Fruit fly (Drosophila melanogaster): Measurements from ENCODE around the gene Mco1.

The Mco1 gene

dm6 chr2L:9400153-9400552, 16.2 kb upstream of the Mco1 start:
- TF ChIP-seq CG10631 (GFP tag; optimal IDR thresholded peaks at IDR 0.05): no peak
- peak; percentile 10 for TF ChIP-seq CG32006 (GFP tag; optimal IDR thresholded peaks at IDR 0.05)
- 0 out of 3 replicates have a peak, but pooled peaks have one; percentile 23 for TF ChIP-seq CG6163 (GFP tag; IDR thresholded peaks at IDR 0.05)

dm6 chr2L:9415053-9415452, 1.3 kb upstream of the Mco1 start, which contains the start of gene Shawl:
Shawl (minus strand) TSS chr2L:9415156.
- no peak for TF ChIP-seq fd59A (GFP tag; optimal IDR thresholded peaks at IDR 0.05)
- no peak for TF ChIP-seq Smox (GFP tag; optimal IDR thresholded peaks at IDR 0.05)
- TF ChIP-seq salr (GFP tag; optimal IDR thresholded peaks at IDR 0.05): no peak
- TF ChIP-seq achi (GFP tag; optimal IDR thresholded peaks at IDR 0.05): no peak
- no peak for TF ChIP-seq Sox14 (GFP tag; optimal IDR thresholded peaks at IDR 0.05)
- no peak for TF ChIP-seq CG10631 (GFP tag; optimal IDR thresholded peaks at IDR 0.05)
- no peak for TF ChIP-seq ss (GFP tag; optimal IDR thresholded peaks at IDR 0.05)
- TF ChIP-seq OdsH (GFP tag; optimal IDR thresholded peaks at IDR 0.05): no peak
- no peak for TF ChIP-seq CG32006 (GFP tag; optimal IDR thresholded peaks at IDR 0.05)
- TF ChIP-seq Blimp-1 (GFP tag; optimal IDR thresholded peaks at IDR 0.05): no peak
- no peak for TF ChIP-seq fkh (GFP tag; optimal IDR thresholded peaks at IDR 0.05)
- TF ChIP-seq CG10669 (GFP tag; optimal IDR thresholded peaks at IDR 0.05): no peak
- no peak for TF ChIP-seq CG11762 (GFP tag; optimal IDR thresholded peaks at IDR 0.05; ENCODE audit: insufficient read depth)
- no peak for TF ChIP-seq CG6792 (GFP tag; optimal IDR thresholded peaks at IDR 0.05)
- TF ChIP-seq vri (GFP tag; optimal IDR thresholded peaks at IDR 0.05): no peak
- TF ChIP-seq Gug (GFP tag; IDR thresholded peaks at IDR 0.05): no peak

- TF ChIP-seq CG3032 (tag; optimal IDR thresholded peaks at IDR 0.05): no peak
- no peak for TF ChIP-seq CG32006 (GFP tag; optimal IDR thresholded peaks at IDR 0.05)
- TF ChIP-seq CG6854 (GFP tag; optimal IDR thresholded peaks at IDR 0.05): no peak
- no peak for TF ChIP-seq Lpt (GFP tag; optimal IDR thresholded peaks at IDR 0.05)
- no peak for TF ChIP-seq fkh (GFP tag; optimal IDR thresholded peaks at IDR 0.05)
- TF ChIP-seq esn (GFP tag; optimal IDR thresholded peaks at IDR 0.05): no peak
- no peak for TF ChIP-seq CG8319 (GFP tag; optimal IDR thresholded peaks at IDR 0.05)
- no peak for TF ChIP-seq CG6276 (GFP tag; optimal IDR thresholded peaks at IDR 0.05)
- no peak for TF ChIP-seq CG10631 (GFP tag; optimal IDR thresholded peaks at IDR 0.05)
- no peak for TF ChIP-seq Sox102F (GFP tag; optimal IDR thresholded peaks at IDR 0.05)
- TF ChIP-seq Ets96B (tag; optimal IDR thresholded peaks at IDR 0.05): no peak
- no peak for TF ChIP-seq spab (GFP tag; optimal IDR thresholded peaks at IDR 0.05)
- TF ChIP-seq dac (GFP tag; optimal IDR thresholded peaks at IDR 0.05): no peak
- TF ChIP-seq fd85E (GFP tag; optimal IDR thresholded peaks at IDR 0.05): no peak
- TF ChIP-seq OdsH (GFP tag; optimal IDR thresholded peaks at IDR 0.05): no peak
- TF ChIP-seq eg (GFP tag; IDR thresholded peaks at IDR 0.05): no peak
- TF ChIP-seq Hr39 (GFP tag; optimal IDR thresholded peaks at IDR 0.05): no peak
Observed at dm6 chr2L:9420660-9421059, 4.3 kb downstream of the Mco1 start.

dm6 chr2L:9421312-9421711, 4.9 kb downstream of the Mco1 start:
- TF ChIP-seq CG6808 (GFP tag; optimal IDR thresholded peaks at IDR 0.05) (no peak), net (GFP tag; optimal IDR thresholded peaks at IDR 0.05) (no peak), eg (GFP tag; IDR thresholded peaks at IDR 0.05) (no peak), CG10669 (GFP tag; optimal IDR thresholded peaks at IDR 0.05) (no peak), dac (GFP tag; optimal IDR thresholded peaks at IDR 0.05) (no peak), CG3032 (tag; optimal IDR thresholded peaks at IDR 0.05) (no peak), achi (GFP tag; optimal IDR thresholded peaks at IDR 0.05) (no peak), Sox15 (GFP tag; optimal IDR thresholded peaks at IDR 0.05) (no peak), spab (GFP tag; optimal IDR thresholded peaks at IDR 0.05) (no peak), CG15336 (GFP tag; IDR thresholded peaks at IDR 0.05) (no peak), Eip93F (GFP tag; optimal IDR thresholded peaks at IDR 0.05) (no peak), Hr4 (GFP tag; optimal IDR thresholded peaks at IDR 0.05) (no peak)
